Worm (Caenorhabditis elegans) whole organism, midembryonic: Measurements from ENCODE around the gene dep-1.

Source experiments
- flt-1 ChIP-seq: fragments of 200-800 bp; sonication (Bioruptor generic); IDR thresholded peaks from 2 replicates; pipeline ENCODE4 v1.3.6; 2022; ENCODE audit warnings: missing genetic modification characterization, missing compliant biosample characterization
- med-1 ChIP-seq: sonication (generic microtip); optimal IDR thresholded peaks from 2 replicates; lab custom pipeline; 2017; ENCODE audit warnings: missing genetic modification characterization, mild to moderate bottlenecking, missing compliant biosample characterization, antibody characterized with exemption, missing genetic modification reagents; ENCODE audit not compliant: insufficient read depth
- ref-1 ChIP-seq: fragments of 200-800 bp; sonication (Bioruptor generic); conservative IDR thresholded peaks from 2 replicates; pipeline ENCODE4 v1.3.6; 2022; ENCODE audit warnings: missing genetic modification reagents, missing genetic modification characterization, missing compliant biosample characterization
- tab-1 ChIP-seq: fragments of 200-800 bp; sonication (Bioruptor generic); IDR thresholded peaks from 2 replicates; pipeline ENCODE4 v1.3.6; 2022; ENCODE audit warnings: missing genetic modification characterization, missing compliant biosample characterization
- ztf-23 ChIP-seq: fragments of 200-800 bp; sonication (Bioruptor generic); IDR thresholded peaks from 2 replicates; pipeline ENCODE4 v1.3.6; 2022; ENCODE audit warnings: missing genetic modification reagents, missing genetic modification characterization, missing compliant biosample characterization

- TF ChIP-seq ref-1 (GFP tag; lab: Robert Waterston, UW), result no peak
- no peak for TF ChIP-seq med-1
- no peak for TF ChIP-seq ztf-23 (GFP tag; lab: Robert Waterston, UW)
- no peak for TF ChIP-seq tab-1 (GFP tag; lab: Robert Waterston, UW)
- TF ChIP-seq flt-1, result no peak
Measured at ce11 chrII:9026348-9026747, 6.8 kb upstream of the dep-1 start.
